Fruit fly (Drosophila melanogaster): ENCODE measurements around the gene a6.

DNA sequence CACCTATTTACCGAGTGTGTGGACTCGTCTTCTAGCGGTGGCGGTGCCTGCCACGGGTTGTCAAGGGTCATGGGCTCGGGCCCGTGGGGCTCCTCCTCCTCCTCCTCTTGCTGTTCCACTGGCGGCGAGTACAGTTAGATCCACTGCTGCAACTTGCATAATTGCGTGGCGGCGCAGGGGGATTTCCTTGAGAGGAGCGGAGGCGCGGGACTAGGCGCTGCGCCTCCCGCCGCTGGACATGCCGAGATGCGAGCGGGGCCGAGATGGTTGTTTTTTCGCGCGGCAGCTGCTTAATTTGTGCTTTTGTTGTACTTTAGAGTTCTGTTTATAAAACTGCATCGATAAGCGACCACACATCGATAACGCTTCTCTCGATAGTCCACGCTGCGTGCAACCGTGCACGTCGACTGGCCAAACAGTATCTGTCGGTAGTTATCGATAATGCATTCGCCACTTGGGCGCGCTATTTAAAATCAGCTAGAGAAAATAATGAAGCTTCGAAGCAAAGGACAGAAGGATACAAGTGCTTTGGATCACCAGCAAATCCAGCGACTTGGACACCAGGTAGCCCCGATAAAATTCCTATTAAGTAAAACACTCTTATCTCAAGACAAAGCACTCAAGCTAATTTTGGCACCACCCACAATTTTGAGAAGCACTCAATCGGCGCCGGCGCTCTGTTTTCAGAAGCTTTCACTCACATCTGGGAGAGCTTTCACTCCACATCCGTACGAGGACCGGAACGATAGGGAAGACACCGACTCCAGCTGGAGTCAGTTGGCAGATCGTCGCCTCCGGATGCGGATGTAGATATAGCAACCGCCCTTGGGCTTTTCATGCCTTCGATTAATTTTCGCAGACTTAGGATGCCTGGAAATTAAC, at the start of gene a6:
- TF ChIP-seq CG8478 (optimal IDR thresholded peaks at IDR 0.05) = no peak
- peak in 1 of 2 experiments; percentile 2 for TF ChIP-seq CTCF (optimal IDR thresholded peaks at IDR 0.05)

All from S2 (cell line).